Worm (Caenorhabditis elegans) whole organism, L1 larva: Measurements from ENCODE around the gene cdc-14.

Experiments
- ama-1 ChIP-seq: fragments of 150-350 bp; optimal IDR thresholded peaks from 2 replicates; lab custom pipeline; 2014
- grh-1 ChIP-seq: fragments of 200-800 bp; sonication (Bioruptor generic); IDR thresholded peaks from 2 replicates; pipeline ENCODE4 v1.3.6; 2022; ENCODE audit warnings: missing genetic modification reagents, missing genetic modification characterization, missing compliant biosample characterization
- nhr-77 ChIP-seq: fragments of 150-350 bp; optimal IDR thresholded peaks from 2 replicates; lab custom pipeline; 2014; ENCODE audit warnings: missing biosample characterization, missing genetic modification characterization
- snpc-4 ChIP-seq: fragments of 150-350 bp; optimal IDR thresholded peaks from 2 replicates; lab custom pipeline; 2014; ENCODE audit warnings: missing biosample characterization, missing genetic modification characterization

DNA sequence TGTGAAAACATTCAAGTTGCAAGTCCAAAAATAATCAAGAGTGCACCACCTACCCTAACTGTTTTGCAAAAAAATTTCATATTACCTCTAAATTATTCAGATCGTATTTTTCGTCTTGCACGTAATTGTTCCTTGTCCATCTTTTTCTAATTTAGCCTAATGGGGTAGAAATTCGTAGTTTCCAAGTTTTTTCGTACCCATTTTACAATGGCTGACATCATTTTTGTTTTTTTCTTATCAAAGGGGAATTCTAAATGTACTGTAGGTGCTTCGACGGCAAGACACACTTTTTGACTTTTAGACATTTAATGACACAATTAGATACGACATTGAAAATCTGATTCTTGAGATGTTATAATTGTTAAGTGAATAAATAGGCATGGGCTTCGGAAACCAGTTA lies 11.2 kb upstream of the cdc-14 start:
- no peak for TF ChIP-seq nhr-77 (tag; lab: Kevin White, UChicago)
- TF ChIP-seq snpc-4 (tag; lab: Kevin White, UChicago): no peak
- TF ChIP-seq grh-1 (GFP tag; lab: Robert Waterston, UW): no peak
- no peak for TF ChIP-seq ama-1 (lab: Kevin White, UChicago)
